Worm (Caenorhabditis elegans) whole organism, young adult: Measurements from ENCODE around the gene ugt-61.

Experiments
- C17E4.6 ChIP-seq: fragments of 200-800 bp; sonication (Bioruptor generic); IDR thresholded peaks from 2 replicates; pipeline ENCODE4 v1.3.6; 2022; ENCODE audit warnings: missing genetic modification reagents, missing genetic modification characterization, missing compliant biosample characterization
- F49E8.2 ChIP-seq: sonication (generic microtip); optimal IDR thresholded peaks from 3 replicates; lab custom pipeline; 2017; ENCODE audit warnings: missing genetic modification characterization, mild to moderate bottlenecking, missing compliant biosample characterization, antibody characterized with exemption, moderate library complexity; ENCODE audit not compliant: insufficient read depth
- F55B11.4 ChIP-seq: sonication (generic microtip); optimal IDR thresholded peaks from 2 replicates; lab custom pipeline; 2016; ENCODE audit warnings: missing compliant biosample characterization, missing genetic modification characterization, borderline replicate concordance; ENCODE audit not compliant: insufficient read depth
- F57C9.4 ChIP-seq: sonication (generic microtip); optimal IDR thresholded peaks from 2 replicates; lab custom pipeline; 2017; ENCODE audit warnings: mild to moderate bottlenecking, missing genetic modification characterization, missing compliant biosample characterization
- K12H6.12 ChIP-seq: fragments of 200-800 bp; sonication (Bioruptor generic); optimal IDR thresholded peaks from 2 replicates; lab custom pipeline; 2018; ENCODE audit warnings: mild to moderate bottlenecking, missing genetic modification characterization, missing compliant biosample characterization
- aptf-3 ChIP-seq: fragments of 200-800 bp; sonication (Bioruptor generic); IDR thresholded peaks from 2 replicates; pipeline ENCODE4 v1.3.6; 2022; ENCODE audit warnings: missing genetic modification characterization, missing compliant biosample characterization
- attf-3 ChIP-seq: fragments of 200-800 bp; sonication (Bioruptor generic); conservative IDR thresholded peaks from 2 replicates; pipeline ENCODE4 v1.3.6; 2022; ENCODE audit warnings: missing genetic modification reagents, missing genetic modification characterization, missing compliant biosample characterization
- attf-5 ChIP-seq: fragments of 200-800 bp; sonication (Bioruptor generic); optimal IDR thresholded peaks from 2 replicates; lab custom pipeline; 2018; ENCODE audit warnings: mild to moderate bottlenecking, missing genetic modification characterization, missing compliant biosample characterization
- bed-2 ChIP-seq: fragments of 200-800 bp; sonication (Bioruptor generic); IDR thresholded peaks from 2 replicates; pipeline ENCODE4 v1.3.6; 2022; ENCODE audit warnings: missing genetic modification reagents, missing genetic modification characterization, missing compliant biosample characterization
- ccch-3 ChIP-seq: fragments of 200-800 bp; sonication (Bioruptor generic); optimal IDR thresholded peaks from 2 replicates; lab custom pipeline; 2018; ENCODE audit warnings: mild to moderate bottlenecking, missing genetic modification characterization, missing compliant biosample characterization
- cebp-1 ChIP-seq, 2 experiments: fragments of 200-800 bp in 1 of 2; sonication (Bioruptor generic) in 1 of 2; sonication (generic microtip) in 1 of 2; IDR thresholded peaks in 1 of 2; optimal IDR thresholded peaks in 1 of 2; 2 replicates each; pipeline versions ENCODE4 v1.3.6 to Lab custom; 2017 to 2022; ENCODE audit warnings: missing compliant biosample characterization in 2 of 2, missing genetic modification characterization in 2 of 2, mild to moderate bottlenecking in 1 of 2, missing genetic modification reagents in 1 of 2, moderate library complexity in 1 of 2
- cebp-2 ChIP-seq: fragments of 200-800 bp; sonication (Bioruptor generic); IDR thresholded peaks from 2 replicates; pipeline ENCODE4 v1.3.6; 2022; ENCODE audit warnings: missing genetic modification characterization, missing compliant biosample characterization
- ceh-40 ChIP-seq: fragments of 200-800 bp; sonication (Bioruptor generic); IDR thresholded peaks from 2 replicates; pipeline ENCODE4 v1.3.6; 2022; ENCODE audit warnings: missing genetic modification characterization, missing compliant biosample characterization
- ceh-91 ChIP-seq: fragments of 200-800 bp; sonication (Bioruptor generic); IDR thresholded peaks from 2 replicates; pipeline ENCODE4 v1.3.6; 2022; ENCODE audit warnings: missing genetic modification reagents, missing genetic modification characterization, missing compliant biosample characterization
- dpff-1 ChIP-seq: sonication (generic microtip); optimal IDR thresholded peaks from 2 replicates; lab custom pipeline; 2017; ENCODE audit warnings: mild to moderate bottlenecking, missing genetic modification characterization, missing compliant biosample characterization
- efl-1 ChIP-seq: fragments of 150-350 bp; optimal IDR thresholded peaks from 2 replicates; lab custom pipeline; 2014; ENCODE audit warnings: missing biosample characterization, missing genetic modification reagents, missing genetic modification characterization
- egl-44 ChIP-seq: fragments of 200-800 bp; sonication (Bioruptor generic); IDR thresholded peaks from 2 replicates; pipeline ENCODE4 v1.3.6; 2022; ENCODE audit warnings: missing genetic modification reagents, missing genetic modification characterization, missing compliant biosample characterization
- ets-4 ChIP-seq: fragments of 200-800 bp; sonication (Bioruptor generic); optimal IDR thresholded peaks from 2 replicates; lab custom pipeline; 2018; ENCODE audit warnings: mild to moderate bottlenecking, missing genetic modification characterization, missing compliant biosample characterization
- hmg-1.2 ChIP-seq: fragments of 200-800 bp; sonication (Bioruptor generic); IDR thresholded peaks from 2 replicates; pipeline ENCODE4 v1.3.6; 2022; ENCODE audit warnings: missing genetic modification reagents, missing genetic modification characterization, missing compliant biosample characterization
- hrde-1 ChIP-seq: sonication (generic microtip); optimal IDR thresholded peaks from 2 replicates; lab custom pipeline; 2016; ENCODE audit warnings: missing genetic modification characterization, mild to moderate bottlenecking, missing compliant biosample characterization, moderate library complexity, missing genotype, missing genetic modification reagents, borderline replicate concordance
- lag-1 ChIP-seq: fragments of 200-800 bp; sonication (Bioruptor generic); IDR thresholded peaks from 2 replicates; pipeline ENCODE4 v1.3.6; 2022; ENCODE audit warnings: missing genetic modification reagents, missing genetic modification characterization, missing compliant biosample characterization
- lir-1 ChIP-seq: fragments of 200-800 bp; sonication (Bioruptor generic); conservative IDR thresholded peaks from 2 replicates; pipeline ENCODE4 v1.3.6; 2022; ENCODE audit warnings: missing genetic modification reagents, missing genetic modification characterization, missing compliant biosample characterization
- madf-10 ChIP-seq: sonication (generic microtip); optimal IDR thresholded peaks from 2 replicates; lab custom pipeline; 2016; ENCODE audit warnings: mild to moderate bottlenecking, missing genetic modification characterization, missing compliant biosample characterization
- madf-3 ChIP-seq: fragments of 200-800 bp; sonication (Bioruptor generic); IDR thresholded peaks from 2 replicates; pipeline ENCODE4 v1.3.6; 2022; ENCODE audit warnings: missing genetic modification reagents, missing genetic modification characterization, missing compliant biosample characterization
- mcd-1 ChIP-seq: fragments of 200-800 bp; sonication (Bioruptor generic); IDR thresholded peaks from 2 replicates; pipeline ENCODE4 v1.3.6; 2022; ENCODE audit warnings: missing genetic modification reagents, missing genetic modification characterization, missing compliant biosample characterization
- nhr-179 ChIP-seq: sonication (generic microtip); optimal IDR thresholded peaks from 2 replicates; lab custom pipeline; 2016; ENCODE audit warnings: mild to moderate bottlenecking, missing genetic modification characterization, missing compliant biosample characterization
- nhr-80 ChIP-seq: sonication (generic microtip); optimal IDR thresholded peaks from 2 replicates; lab custom pipeline; 2016; ENCODE audit warnings: missing genetic modification characterization, missing compliant biosample characterization
- rcor-1 ChIP-seq: fragments of 200-800 bp; sonication (Bioruptor generic); IDR thresholded peaks from 2 replicates; pipeline ENCODE4 v1.3.6; 2022; ENCODE audit warnings: missing genetic modification reagents, missing genetic modification characterization, missing compliant biosample characterization
- rec-8 ChIP-seq, 2 experiments: sonication (generic microtip); optimal IDR thresholded peaks; 2 replicates each; lab custom pipeline; 2016; ENCODE audit warnings: mild to moderate bottlenecking in 2 of 2, missing genetic modification characterization in 2 of 2, missing genetic modification reagents in 2 of 2, missing genotype in 2 of 2, missing biosample characterization in 1 of 2, missing compliant biosample characterization in 1 of 2, moderate library complexity in 1 of 2
- sea-2 ChIP-seq: fragments of 200-800 bp; sonication (Bioruptor generic); IDR thresholded peaks from 2 replicates; pipeline ENCODE4 v1.3.6; 2022; ENCODE audit warnings: missing genetic modification characterization, missing compliant biosample characterization
- snpc-1.1 ChIP-seq: sonication (generic microtip); optimal IDR thresholded peaks from 2 replicates; lab custom pipeline; 2017; ENCODE audit warnings: missing genetic modification characterization, mild to moderate bottlenecking, missing compliant biosample characterization, antibody characterized with exemption, moderate library complexity, missing genotype, missing genetic modification reagents; ENCODE audit not compliant: insufficient read depth
- snpc-4 ChIP-seq, 5 experiments: fragments of 150-350 bp in 1 of 5; sonication (generic microtip) in 4 of 5; optimal IDR thresholded peaks; 2 replicates each; lab custom pipeline; 2014 to 2018; ENCODE audit warnings: missing genetic modification characterization in 5 of 5, missing biosample characterization in 3 of 5, antibody characterized with exemption in 2 of 5, mild to moderate bottlenecking in 2 of 5, missing compliant biosample characterization in 2 of 5, missing genotype in 2 of 5, moderate library complexity in 2 of 5, missing genetic modification reagents in 1 of 5
- somi-1 ChIP-seq: fragments of 200-800 bp; sonication (Bioruptor generic); optimal IDR thresholded peaks from 2 replicates; lab custom pipeline; 2018; ENCODE audit warnings: mild to moderate bottlenecking, missing genetic modification characterization, missing compliant biosample characterization
- sptf-2 ChIP-seq: fragments of 200-800 bp; sonication (Bioruptor generic); optimal IDR thresholded peaks from 2 replicates; lab custom pipeline; 2018; ENCODE audit warnings: mild to moderate bottlenecking, missing genetic modification characterization, missing compliant biosample characterization
- tbx-9 ChIP-seq: sonication (generic microtip); optimal IDR thresholded peaks from 2 replicates; lab custom pipeline; 2016; ENCODE audit warnings: borderline replicate concordance, missing genetic modification characterization, inconsistent platforms, missing compliant biosample characterization
- ztf-28 ChIP-seq: fragments of 200-800 bp; sonication (Bioruptor generic); IDR thresholded peaks from 2 replicates; pipeline ENCODE4 v1.3.6; 2022; ENCODE audit warnings: missing genetic modification reagents, missing genetic modification characterization, missing compliant biosample characterization

Gene ugt-61

DNA sequence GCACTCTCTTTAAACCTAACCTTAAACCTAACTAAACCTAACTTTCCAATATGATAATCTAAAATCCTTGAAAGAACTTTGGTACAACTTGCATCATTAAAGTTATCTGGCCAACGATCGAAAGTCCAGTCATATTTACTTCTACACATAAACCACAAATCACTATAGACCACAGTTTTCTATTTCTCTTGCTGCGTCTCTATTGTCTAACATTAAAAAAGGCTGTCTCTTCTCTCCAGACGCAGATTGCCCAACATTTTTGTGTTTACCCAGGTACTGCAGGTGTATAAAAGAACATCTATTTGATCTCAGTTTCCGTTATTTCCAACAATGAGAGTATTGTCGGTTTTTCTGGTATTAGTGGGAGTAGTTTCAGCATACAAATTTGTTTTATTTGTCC, at the start of gene ugt-61:
ugt-61 (plus strand) TSS at position 233 of the 400 bp plus-strand sequence.
- TF ChIP-seq nhr-80 (tag; lab: Kevin White, UChicago): peak; percentile 16
- TF ChIP-seq rcor-1 (GFP tag; lab: Robert Waterston, UW): no peak
- TF ChIP-seq hmg-1.2 (GFP tag; lab: Robert Waterston, UW): peak; percentile 51; the same call in 1 of the 2 replicates
- TF ChIP-seq cebp-2: no peak

DNA sequence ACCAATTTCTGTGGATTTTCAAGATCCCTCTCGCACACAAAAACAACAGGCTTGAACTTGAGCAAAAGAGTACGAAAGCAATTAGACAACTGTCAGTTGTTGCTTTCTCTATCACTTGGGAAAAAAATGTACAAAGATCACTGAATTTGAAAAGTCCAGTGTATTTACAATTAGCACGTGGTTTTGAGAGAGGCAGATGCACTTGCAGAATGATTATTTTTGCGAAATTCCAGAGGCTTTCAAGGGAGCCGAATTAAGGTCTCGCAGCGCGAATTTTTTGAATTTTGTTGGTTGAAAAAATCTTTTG, 49.0 kb upstream of the ugt-61 start:
- no peak for TF ChIP-seq aptf-3 (GFP tag; lab: Robert Waterston, UW)
- TF ChIP-seq C17E4.6 (GFP tag; lab: Robert Waterston, UW): no peak
- TF ChIP-seq ccch-3 (GFP tag; lab: Kevin White, UChicago): no peak
- no peak for TF ChIP-seq snpc-1.1 (tag; lab: Kevin White, UChicago)
- TF ChIP-seq ceh-40 (GFP tag; lab: Robert Waterston, UW): no peak

- peak; percentile 26 for TF ChIP-seq K12H6.12 (tag; lab: Kevin White, UChicago)
- TF ChIP-seq efl-1 (GFP tag; lab: Kevin White, UChicago): no peak
- TF ChIP-seq dpff-1 (tag; lab: Kevin White, UChicago): peak; percentile 16
- TF ChIP-seq, all 124 proteins: peak for 2
Measured at ce11 chrV:4694466-4695092, 47.6 kb upstream of the ugt-61 start.

DNA sequence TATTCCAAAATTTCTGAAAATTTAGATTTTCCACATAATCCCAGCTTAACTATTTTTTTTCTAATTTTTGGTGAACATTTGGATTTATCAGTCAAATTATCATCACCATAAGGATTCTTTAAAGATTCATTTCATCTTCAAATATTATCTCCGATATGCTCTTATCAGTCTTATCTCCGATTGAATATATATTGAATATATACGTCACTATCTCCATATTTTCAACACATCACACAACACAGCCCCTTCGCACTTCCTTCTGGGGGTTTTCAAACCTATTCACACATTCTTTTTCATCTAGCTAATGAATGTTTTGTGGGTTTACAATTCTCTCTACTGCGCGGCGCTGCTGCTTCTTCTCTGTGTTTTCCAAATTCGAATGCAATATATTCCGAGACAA, 43.5 kb upstream of the ugt-61 start:
- TF ChIP-seq F57C9.4 (tag; lab: Kevin White, UChicago) (no peak), ets-4 (GFP tag; lab: Kevin White, UChicago) (no peak), nhr-179 (no peak)

ce11 chrV:4700189-4700588, 42.0 kb upstream of the ugt-61 start, which contains the start of gene ZC266.1:
Gene ZC266.1, minus strand, starts transcription at chrV:4700289.
- TF ChIP-seq cebp-1 (GFP tag; IDR thresholded peaks at IDR 0.05; lab: Robert Waterston, UW): no peak
- TF ChIP-seq cebp-1 (tag; optimal IDR thresholded peaks at IDR 0.05; lab: Kevin White, UChicago): no peak
- TF ChIP-seq cebp-2: no peak
- no peak for TF ChIP-seq ceh-91 (GFP tag; lab: Robert Waterston, UW)
- TF ChIP-seq madf-10 (tag; lab: Kevin White, UChicago): no peak
- no peak for TF ChIP-seq madf-3 (GFP tag; lab: Robert Waterston, UW)
- TF ChIP-seq lag-1: no peak
- TF ChIP-seq rec-8 (tag; optimal IDR thresholded peaks at IDR 0.05; lab: Kevin White, UChicago): no peak
- TF ChIP-seq F55B11.4 (tag; lab: Kevin White, UChicago): no peak
- TF ChIP-seq attf-5 (GFP tag; lab: Kevin White, UChicago): no peak
- TF ChIP-seq lir-1 (GFP tag; lab: Robert Waterston, UW): no peak
- TF ChIP-seq hrde-1: no peak

DNA sequence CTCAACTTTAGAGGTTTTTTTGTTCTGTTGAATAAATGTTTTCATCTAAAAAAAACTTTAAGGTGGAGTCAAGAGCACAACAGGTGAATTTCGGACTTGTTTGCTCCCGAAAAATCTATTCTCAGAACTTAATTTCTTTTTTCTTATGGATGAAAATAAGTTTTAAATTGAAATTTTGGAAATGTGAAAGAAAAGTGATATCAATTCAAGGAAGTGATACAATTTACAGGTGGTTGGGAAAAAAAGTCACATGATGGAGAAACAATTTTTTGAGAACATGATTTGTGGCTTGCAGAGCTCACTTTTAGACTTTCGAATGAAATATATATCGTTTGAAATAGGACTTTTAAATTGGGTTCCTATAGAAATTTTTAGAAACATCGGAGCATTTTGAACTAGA, 34.6 kb upstream of the ugt-61 start:
- no peak for TF ChIP-seq tbx-9 (tag; lab: Kevin White, UChicago)
- TF ChIP-seq ceh-91 (GFP tag; lab: Robert Waterston, UW): no peak
- TF ChIP-seq egl-44 (GFP tag; lab: Robert Waterston, UW): no peak
- TF ChIP-seq attf-3 (GFP tag; lab: Robert Waterston, UW): no peak
- no peak for TF ChIP-seq sea-2 (GFP tag; lab: Robert Waterston, UW)
- no peak for TF ChIP-seq F49E8.2 (tag; lab: Kevin White, UChicago)
- no peak for TF ChIP-seq snpc-4 (GFP tag; optimal IDR thresholded peaks at IDR 0.05; lab: Kevin White, UChicago)
- TF ChIP-seq snpc-4 (tag; optimal IDR thresholded peaks at IDR 0.05; lab: Kevin White, UChicago): no peak
- TF ChIP-seq somi-1: no peak
- no peak for TF ChIP-seq ztf-28 (GFP tag; lab: Robert Waterston, UW)
- no peak for TF ChIP-seq cebp-1 (GFP tag; IDR thresholded peaks at IDR 0.05; lab: Robert Waterston, UW)
- no peak for TF ChIP-seq cebp-1 (tag; optimal IDR thresholded peaks at IDR 0.05; lab: Kevin White, UChicago)
- no peak for TF ChIP-seq efl-1 (GFP tag; lab: Kevin White, UChicago)
- no peak for TF ChIP-seq bed-2
- TF ChIP-seq madf-3 (GFP tag; lab: Robert Waterston, UW): no peak
- no peak for TF ChIP-seq sptf-2 (GFP tag; lab: Kevin White, UChicago)
- TF ChIP-seq mcd-1 (GFP tag; lab: Robert Waterston, UW): no peak
